Worm (Caenorhabditis elegans): ENCODE measurements around the gene C31G12.1.
"Not testable (repeated sequence)": the region's sequence is repeated elsewhere in the genome, so short reads cannot be mapped to it uniquely, and the experiment has no call there.

Gene C31G12.1

ce11 chrV:18167161-18167560 lies 12.6 kb upstream of the C31G12.1 start, which contains the start of gene C14A6.6:
C14A6.6 (minus strand) TSS chrV:18167261.
- no peak for TF ChIP-seq unc-62 (GFP tag; optimal IDR thresholded peaks at IDR 0.05)

- no peak for TF ChIP-seq unc-62 (GFP tag; optimal IDR thresholded peaks at IDR 0.05)
Measured at ce11 chrV:18168266-18168665, 11.5 kb upstream of the C31G12.1 start, which contains the start of gene C14A6.7. C14A6.7 (minus strand) TSS chrV:18168366.

ce11 chrV:18171568-18171967 lies 8.2 kb upstream of the C31G12.1 start, which contains the start of gene C14A6.8:
C14A6.8 (minus strand) TSS chrV:18171668.
- no peak for TF ChIP-seq unc-62 (GFP tag; optimal IDR thresholded peaks at IDR 0.05)

ce11 chrV:18178659-18179058 lies 1.1 kb upstream of the C31G12.1 start, which contains the start of gene C31G12.4:
C31G12.4 (minus strand) TSS chrV:18178759.
- TF ChIP-seq unc-62 (GFP tag; optimal IDR thresholded peaks at IDR 0.05): no peak

- no peak for TF ChIP-seq unc-62 (GFP tag; optimal IDR thresholded peaks at IDR 0.05)
Measured at ce11 chrV:18184910-18185309, 5.1 kb downstream of the C31G12.1 start, which contains the start of gene C31G12.3. C31G12.3 (plus strand) TSS chrV:18185210.

ce11 chrV:18188328-18188727 lies 8.6 kb downstream of the C31G12.1 start, which contains the start of gene clec-245:
clec-245 (minus strand) TSS chrV:18188428.
- TF ChIP-seq unc-62 (GFP tag; optimal IDR thresholded peaks at IDR 0.05): no peak

- no peak for TF ChIP-seq unc-62 (GFP tag; optimal IDR thresholded peaks at IDR 0.05)
Measured at ce11 chrV:18189181-18189580, 9.4 kb downstream of the C31G12.1 start, which contains the start of gene clec-246. clec-246 (plus strand) TSS chrV:18189481.

ce11 chrV:18191128-18191527 lies 11.4 kb downstream of the C31G12.1 start, which contains the start of gene clec-42:
clec-42 (plus strand) TSS chrV:18191412.
- no peak for TF ChIP-seq unc-62 (GFP tag; optimal IDR thresholded peaks at IDR 0.05)

ce11 chrV:18195006-18195405 lies 15.2 kb downstream of the C31G12.1 start, which contains the start of gene F16H6.3:
F16H6.3 (plus strand) TSS chrV:18195306.
- no peak for TF ChIP-seq unc-62 (GFP tag; optimal IDR thresholded peaks at IDR 0.05)

- no peak for TF ChIP-seq unc-62 (GFP tag; optimal IDR thresholded peaks at IDR 0.05)
Measured at ce11 chrV:18198421-18198820, 18.7 kb downstream of the C31G12.1 start, which contains the start of gene F16H6.4. F16H6.4 (plus strand) TSS chrV:18198721.

- TF ChIP-seq unc-62 (GFP tag; optimal IDR thresholded peaks at IDR 0.05): no peak
Measured at ce11 chrV:18209071-18209470, 29.3 kb downstream of the C31G12.1 start, which contains the start of gene F16H6.7. F16H6.7 (minus strand) TSS chrV:18209171.

- TF ChIP-seq unc-62 (GFP tag; optimal IDR thresholded peaks at IDR 0.05): no peak
Measured at ce11 chrV:18212848-18213247, 33.1 kb downstream of the C31G12.1 start.

ce11 chrV:18216175-18216574 lies 36.4 kb downstream of the C31G12.1 start, which contains the start of gene F16H6.8:
F16H6.8 (minus strand) TSS chrV:18216275.
- not testable (repeated sequence) for TF ChIP-seq unc-62 (GFP tag; optimal IDR thresholded peaks at IDR 0.05)

ce11 chrV:18216784-18217183 lies 37.0 kb downstream of the C31G12.1 start, which contains the start of gene F16H6.9:
F16H6.9 (plus strand) TSS chrV:18217084.
- not testable (repeated sequence) for TF ChIP-seq unc-62 (GFP tag; optimal IDR thresholded peaks at IDR 0.05)

- no peak for TF ChIP-seq unc-62 (GFP tag; optimal IDR thresholded peaks at IDR 0.05)
Measured at ce11 chrV:18224353-18224752, 44.6 kb downstream of the C31G12.1 start, which contains the start of gene F16H6.10. F16H6.10 (minus strand) TSS chrV:18224453.

Measured in whole organism, dauer.